ENCODE assay signal across 5 worm cellular contexts in the genomic region with DNA sequence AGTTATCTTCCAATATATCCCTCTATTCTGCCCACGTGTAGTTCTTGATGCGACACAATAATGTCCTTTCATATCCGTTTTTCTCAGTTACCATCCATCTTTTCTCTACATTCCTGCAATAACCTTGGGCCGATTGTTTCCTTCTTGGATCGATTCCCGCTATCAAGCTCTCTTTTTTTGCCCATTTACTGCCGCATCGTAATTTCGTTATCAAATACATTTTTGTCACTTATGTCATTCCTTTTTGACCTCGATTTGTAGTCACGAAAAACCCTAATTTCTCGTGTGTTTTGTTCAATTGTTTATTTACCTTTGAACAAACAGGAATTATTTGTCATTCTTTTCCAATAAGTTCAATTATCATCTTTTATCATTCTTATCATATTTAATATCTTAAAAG.
A peak's percentile ranks its signal among the peaks of the same experiment; 100 is the strongest.
TF ChIP-seq lines count a peak whose summit lies in the region.

No protein-coding gene starts in this region.

TF ChIP-seq in whole organism, L1 larva, 84 proteins besides CTCF, POLR2A, EP300 and RAD21:
- peak; percentile 2 for TF ChIP-seq nhr-47 (tag; optimal IDR thresholded peaks at IDR 0.05; lab: Kevin White, UChicago)
- no peak for TF ChIP-seq nhr-237 (tag; optimal IDR thresholded peaks at IDR 0.05; lab: Kevin White, UChicago)
- TF ChIP-seq egl-27 (tag; optimal IDR thresholded peaks at IDR 0.05; lab: Kevin White, UChicago): peak in 1 of 2 experiments; percentile 29
- peak; percentile 1 for TF ChIP-seq elt-2 (tag; optimal IDR thresholded peaks at IDR 0.05; lab: Kevin White, UChicago)
- peak; percentile 60 for TF ChIP-seq nhr-20 (tag; optimal IDR thresholded peaks at IDR 0.05; lab: Kevin White, UChicago)
- TF ChIP-seq lin-14 (GFP tag; optimal IDR thresholded peaks at IDR 0.05; lab: Kevin White, UChicago): peak; percentile 62
- TF ChIP-seq sptf-1 (tag; optimal IDR thresholded peaks at IDR 0.05; lab: Kevin White, UChicago): no peak
- TF ChIP-seq nhr-71 (tag; optimal IDR thresholded peaks at IDR 0.05; lab: Kevin White, UChicago): peak; percentile 59
- peak; percentile 22 for TF ChIP-seq snu-23 (GFP tag; optimal IDR thresholded peaks at IDR 0.05; lab: Kevin White, UChicago)
- peak in 5 of 6 experiments; percentile 3 to 71 (median 57) for TF ChIP-seq elt-3 (tag; optimal IDR thresholded peaks at IDR 0.05; lab: Kevin White, UChicago)
- no peak for TF ChIP-seq ceh-88 (GFP tag; IDR thresholded peaks at IDR 0.05; lab: Robert Waterston, UW)
- TF ChIP-seq nhr-90 (tag; optimal IDR thresholded peaks at IDR 0.05; lab: Kevin White, UChicago; ENCODE audit: poor library complexity): peak; percentile 38
- peak in 1 of 2 experiments; percentile 20 for TF ChIP-seq lin-35 (GFP tag; optimal IDR thresholded peaks at IDR 0.05; lab: Kevin White, UChicago)
- peak; percentile 58 for TF ChIP-seq blmp-1 (tag; optimal IDR thresholded peaks at IDR 0.05; lab: Kevin White, UChicago)
- TF ChIP-seq nhr-85 (tag; lab: Kevin White, UChicago): peak; percentile 57
- TF ChIP-seq pag-3 (tag; optimal IDR thresholded peaks at IDR 0.05; lab: Kevin White, UChicago; ENCODE audit: borderline replicate concordance, insufficient read depth): peak; percentile 29

TF ChIP-seq in whole organism, L2 larva, 48 proteins besides CTCF, POLR2A, EP300 and RAD21 (continues in another document):
- TF ChIP-seq crh-2 (tag; optimal IDR thresholded peaks at IDR 0.05; lab: Kevin White, UChicago) (peak; percentile 29), ZK546.5 (tag; optimal IDR thresholded peaks at IDR 0.05; lab: Kevin White, UChicago) (no peak), unc-55 (GFP tag; optimal IDR thresholded peaks at IDR 0.05; lab: Kevin White, UChicago) (no peak), egl-27 (tag; optimal IDR thresholded peaks at IDR 0.05; lab: Kevin White, UChicago) (no peak), sem-4 (tag; optimal IDR thresholded peaks at IDR 0.05; lab: Kevin White, UChicago) (no peak), C34F6.9 (tag; optimal IDR thresholded peaks at IDR 0.05; lab: Kevin White, UChicago) (no peak), aly-2 (tag; optimal IDR thresholded peaks at IDR 0.05; lab: Kevin White, UChicago) (no peak), nhr-129 (tag; optimal IDR thresholded peaks at IDR 0.05; lab: Kevin White, UChicago) (peak; percentile 5), ceh-82 (tag; optimal IDR thresholded peaks at IDR 0.05; lab: Kevin White, UChicago) (no peak), ceh-16 (tag; optimal IDR thresholded peaks at IDR 0.05; lab: Kevin White, UChicago) (no peak), sma-9 (GFP tag; optimal IDR thresholded peaks at IDR 0.05; lab: Kevin White, UChicago) (no peak), sma-9 (tag; optimal IDR thresholded peaks at IDR 0.05; lab: Kevin White, UChicago) (no peak), fos-1 (tag; optimal IDR thresholded peaks at IDR 0.05; lab: Kevin White, UChicago) (peak; percentile 57), lin-13 (GFP tag; optimal IDR thresholded peaks at IDR 0.05; lab: Kevin White, UChicago) (no peak), Y55F3AM.14 (GFP tag; optimal IDR thresholded peaks at IDR 0.05; lab: Kevin White, UChicago) (no peak), blmp-1 (tag; optimal IDR thresholded peaks at IDR 0.05; lab: Kevin White, UChicago; ENCODE audit: insufficient read depth) (no peak), unc-39 (tag; optimal IDR thresholded peaks at IDR 0.05; lab: Kevin White, UChicago) (no peak), F13H6.1 (tag; optimal IDR thresholded peaks at IDR 0.05; lab: Kevin White, UChicago) (no peak), gmeb-1 (tag; optimal IDR thresholded peaks at IDR 0.05; lab: Kevin White, UChicago) (peak; percentile 23)

TF ChIP-seq in whole organism, L3 larva, 47 proteins besides CTCF, POLR2A, EP300 and RAD21:
- peak; percentile 75 for TF ChIP-seq pha-4 (tag; optimal IDR thresholded peaks at IDR 0.05; lab: Kevin White, UChicago)
- peak; percentile 77 for TF ChIP-seq elt-2 (tag; optimal IDR thresholded peaks at IDR 0.05; lab: Kevin White, UChicago)
- TF ChIP-seq elt-3 (tag; optimal IDR thresholded peaks at IDR 0.05; lab: Kevin White, UChicago): peak in 2 of 3 experiments; percentile 9 to 57
- no peak for TF ChIP-seq ceh-82 (tag; optimal IDR thresholded peaks at IDR 0.05; lab: Kevin White, UChicago)
- peak; percentile 82 for TF ChIP-seq pqm-1 (tag; optimal IDR thresholded peaks at IDR 0.05; lab: Kevin White, UChicago)
- peak; percentile 59 for TF ChIP-seq ceh-28 (tag; optimal IDR thresholded peaks at IDR 0.05; lab: Kevin White, UChicago)
- no peak for TF ChIP-seq mdl-1 (tag; optimal IDR thresholded peaks at IDR 0.05; lab: Kevin White, UChicago)
- peak; percentile 67 for TF ChIP-seq skn-1 (tag; optimal IDR thresholded peaks at IDR 0.05; lab: Kevin White, UChicago)

TF ChIP-seq in whole organism, L4 larva, 104 proteins besides CTCF, POLR2A, EP300 and RAD21 (continues in another document):
- peak; percentile 47 for TF ChIP-seq mxl-3 (GFP tag; optimal IDR thresholded peaks at IDR 0.05; lab: Kevin White, UChicago)
- no peak for TF ChIP-seq daf-8 (GFP tag; IDR thresholded peaks at IDR 0.05; lab: Robert Waterston, UW)
- TF ChIP-seq mep-1 (tag; optimal IDR thresholded peaks at IDR 0.05; lab: Kevin White, UChicago): peak; percentile 6
- no peak for TF ChIP-seq ztf-7 (tag; optimal IDR thresholded peaks at IDR 0.05; lab: Kevin White, UChicago)
- TF ChIP-seq ama-1 (optimal IDR thresholded peaks at IDR 0.05; lab: Kevin White, UChicago): no peak
- no peak for TF ChIP-seq duxl-1 (tag; optimal IDR thresholded peaks at IDR 0.05; lab: Kevin White, UChicago; ENCODE audit: poor library complexity)
- TF ChIP-seq daf-16 (GFP tag; optimal IDR thresholded peaks at IDR 0.05; lab: Kevin White, UChicago): no peak
- TF ChIP-seq daf-16 (tag; optimal IDR thresholded peaks at IDR 0.05; lab: Kevin White, UChicago): peak; percentile 94
- TF ChIP-seq rbr-2 (tag; optimal IDR thresholded peaks at IDR 0.05; lab: Kevin White, UChicago): no peak
- TF ChIP-seq lin-13 (GFP tag; optimal IDR thresholded peaks at IDR 0.05; lab: Kevin White, UChicago): no peak
- peak; percentile 87 for TF ChIP-seq nhr-28 (tag; optimal IDR thresholded peaks at IDR 0.05; lab: Kevin White, UChicago)
- no peak for TF ChIP-seq mes-2 (tag; optimal IDR thresholded peaks at IDR 0.05; lab: Kevin White, UChicago; ENCODE audit: poor library complexity, severe bottlenecking)
- TF ChIP-seq F44E2.7 (GFP tag; IDR thresholded peaks at IDR 0.05; lab: Robert Waterston, UW): no peak
- no peak for TF ChIP-seq nhr-111 (GFP tag; optimal IDR thresholded peaks at IDR 0.05; lab: Kevin White, UChicago)
- TF ChIP-seq zfp-2 (tag; optimal IDR thresholded peaks at IDR 0.05; lab: Kevin White, UChicago): no peak
- TF ChIP-seq nhr-42 (GFP tag; IDR thresholded peaks at IDR 0.05; lab: Robert Waterston, UW): no peak
- no peak for TF ChIP-seq ztf-11 (tag; optimal IDR thresholded peaks at IDR 0.05; lab: Kevin White, UChicago)
- no peak for TF ChIP-seq nhr-11 (tag; optimal IDR thresholded peaks at IDR 0.05; lab: Kevin White, UChicago)
- no peak for TF ChIP-seq Y75B8A.6 (GFP tag; IDR thresholded peaks at IDR 0.05; lab: Robert Waterston, UW)
- no peak for TF ChIP-seq ZK546.5 (tag; optimal IDR thresholded peaks at IDR 0.05; lab: Kevin White, UChicago)
- TF ChIP-seq hmg-1.1 (GFP tag; IDR thresholded peaks at IDR 0.05; lab: Robert Waterston, UW): no peak
- peak; percentile 63 for TF ChIP-seq dmd-6 (GFP tag; IDR thresholded peaks at IDR 0.05; lab: Robert Waterston, UW)
- TF ChIP-seq T20F7.1 (GFP tag; optimal IDR thresholded peaks at IDR 0.05; lab: Kevin White, UChicago): no peak
- peak; percentile 65 for TF ChIP-seq php-3 (GFP tag; IDR thresholded peaks at IDR 0.05; lab: Robert Waterston, UW)
- TF ChIP-seq D1046.2 (GFP tag; IDR thresholded peaks at IDR 0.05; lab: Robert Waterston, UW): no peak
- TF ChIP-seq nhr-102 (tag; optimal IDR thresholded peaks at IDR 0.05; lab: Kevin White, UChicago): peak; percentile 10

TF ChIP-seq in whole organism, young adult, 124 proteins besides CTCF, POLR2A, EP300 and RAD21:
- TF ChIP-seq Y67H2A.10 (GFP tag; conservative IDR thresholded peaks at IDR 0.05; lab: Robert Waterston, UW) (no peak), nhr-80 (tag; optimal IDR thresholded peaks at IDR 0.05; lab: Kevin White, UChicago) (peak; percentile 62)
